Fruit fly (Drosophila melanogaster) whole organism, prepupa: ENCODE results near the gene Lrpprc2.

ENCODE experiments used
- CG11294 ChIP-seq: fragments of 200-800 bp; sonication (Bioruptor generic); IDR thresholded peaks from 2 replicates; pipeline ENCODE4 v1.3.6; 2022; ENCODE audit warnings: missing biosample characterization, missing genetic modification characterization
- CG11762 ChIP-seq: fragments of 200-800 bp; sonication (Bioruptor generic); optimal IDR thresholded peaks from 3 replicates; lab custom pipeline; 2016; ENCODE audit warnings: missing biosample characterization, missing genetic modification characterization; ENCODE audit not compliant: insufficient read depth
- CG1621 ChIP-seq: fragments of 200-800 bp; sonication (Bioruptor generic); optimal IDR thresholded peaks from 3 replicates; lab custom pipeline; 2018; ENCODE audit warnings: missing biosample characterization, mild to moderate bottlenecking, missing genetic modification characterization
- CG31627 ChIP-seq: fragments of 200-800 bp; sonication (Bioruptor generic); optimal IDR thresholded peaks from 3 replicates; lab custom pipeline; 2016; ENCODE audit warnings: missing biosample characterization, missing genetic modification characterization
- CG3919 ChIP-seq: fragments of 200-800 bp; sonication (Bioruptor generic); optimal IDR thresholded peaks from 3 replicates; lab custom pipeline; 2016; ENCODE audit warnings: missing biosample characterization, missing genetic modification characterization
- CG6163 ChIP-seq: fragments of 200-800 bp; sonication (Bioruptor generic); IDR thresholded peaks from 3 replicates; pipeline ENCODE4 v1.3.6; 2022; ENCODE audit warnings: missing biosample characterization, missing genetic modification characterization
- CG6792 ChIP-seq: fragments of 200-800 bp; sonication (Bioruptor generic); optimal IDR thresholded peaks from 3 replicates; lab custom pipeline; 2016; ENCODE audit warnings: missing biosample characterization, missing genetic modification characterization
- CG6854 ChIP-seq: fragments of 200-800 bp; sonication (Bioruptor generic); optimal IDR thresholded peaks from 2 replicates; lab custom pipeline; 2017; ENCODE audit warnings: missing biosample characterization, mild to moderate bottlenecking, missing genetic modification characterization
- CG8319 ChIP-seq: fragments of 200-800 bp; sonication (Bioruptor generic); optimal IDR thresholded peaks from 3 replicates; lab custom pipeline; 2016; ENCODE audit warnings: missing biosample characterization, missing genetic modification characterization
- CG8632 ChIP-seq: fragments of 200-800 bp; sonication (Bioruptor generic); optimal IDR thresholded peaks from 3 replicates; lab custom pipeline; 2016; ENCODE audit warnings: missing biosample characterization, missing genetic modification characterization
- Eip75B ChIP-seq: fragments of 200-800 bp; sonication (Bioruptor generic); optimal IDR thresholded peaks from 3 replicates; lab custom pipeline; 2016; ENCODE audit warnings: missing biosample characterization, missing genetic modification characterization
- Eip78C ChIP-seq: fragments of 200-800 bp; sonication (Bioruptor generic); peaks from one replicate; lab custom pipeline; 2016; ENCODE audit warnings: missing biosample characterization, missing genetic modification characterization
- Ets21C ChIP-seq: fragments of 200-800 bp; sonication (Bioruptor generic); optimal IDR thresholded peaks from 3 replicates; lab custom pipeline; 2016; ENCODE audit warnings: missing biosample characterization, missing genetic modification characterization
- Hr38 ChIP-seq: sonication (Bioruptor generic); optimal IDR thresholded peaks from 2 replicates; lab custom pipeline; 2016; ENCODE audit warnings: missing biosample characterization, missing genetic modification characterization
- Met ChIP-seq: fragments of 200-800 bp; sonication (Bioruptor generic); optimal IDR thresholded peaks from 3 replicates; lab custom pipeline; 2016; ENCODE audit warnings: missing biosample characterization, missing genetic modification characterization
- Sox15 ChIP-seq: fragments of 200-800 bp; sonication (Bioruptor generic); optimal IDR thresholded peaks from 3 replicates; lab custom pipeline; 2016; ENCODE audit warnings: missing biosample characterization, missing genetic modification characterization
- acj6 ChIP-seq: fragments of 200-800 bp; sonication (Bioruptor generic); optimal IDR thresholded peaks from 3 replicates; lab custom pipeline; 2016; ENCODE audit warnings: missing biosample characterization, missing genetic modification characterization
- cyc ChIP-seq: fragments of 200-800 bp; sonication (Bioruptor generic); optimal IDR thresholded peaks from 3 replicates; lab custom pipeline; 2016; ENCODE audit warnings: missing biosample characterization, missing genetic modification characterization
- eg ChIP-seq: fragments of 200-800 bp; sonication (Bioruptor generic); IDR thresholded peaks from 3 replicates; pipeline ENCODE4 v1.3.6; 2022; ENCODE audit warnings: missing biosample characterization, missing genetic modification characterization
- fd59A ChIP-seq: fragments of 200-800 bp; sonication (Bioruptor generic); optimal IDR thresholded peaks from 2 replicates; lab custom pipeline; 2017; ENCODE audit warnings: missing biosample characterization, mild to moderate bottlenecking, missing genetic modification characterization, missing genetic modification reagents
- net ChIP-seq: fragments of 200-800 bp; sonication (Bioruptor generic); optimal IDR thresholded peaks from 3 replicates; lab custom pipeline; 2016; ENCODE audit warnings: missing biosample characterization, missing genetic modification characterization
- svp ChIP-seq: fragments of 200-800 bp; sonication (Bioruptor generic); peaks from one replicate; lab custom pipeline; 2016; ENCODE audit warnings: missing biosample characterization, missing genetic modification characterization
- vri ChIP-seq: fragments of 200-800 bp; sonication (Bioruptor generic); optimal IDR thresholded peaks from 3 replicates; lab custom pipeline; 2016; ENCODE audit warnings: missing biosample characterization, mild to moderate bottlenecking, missing genetic modification characterization

The Lrpprc2 gene

DNA sequence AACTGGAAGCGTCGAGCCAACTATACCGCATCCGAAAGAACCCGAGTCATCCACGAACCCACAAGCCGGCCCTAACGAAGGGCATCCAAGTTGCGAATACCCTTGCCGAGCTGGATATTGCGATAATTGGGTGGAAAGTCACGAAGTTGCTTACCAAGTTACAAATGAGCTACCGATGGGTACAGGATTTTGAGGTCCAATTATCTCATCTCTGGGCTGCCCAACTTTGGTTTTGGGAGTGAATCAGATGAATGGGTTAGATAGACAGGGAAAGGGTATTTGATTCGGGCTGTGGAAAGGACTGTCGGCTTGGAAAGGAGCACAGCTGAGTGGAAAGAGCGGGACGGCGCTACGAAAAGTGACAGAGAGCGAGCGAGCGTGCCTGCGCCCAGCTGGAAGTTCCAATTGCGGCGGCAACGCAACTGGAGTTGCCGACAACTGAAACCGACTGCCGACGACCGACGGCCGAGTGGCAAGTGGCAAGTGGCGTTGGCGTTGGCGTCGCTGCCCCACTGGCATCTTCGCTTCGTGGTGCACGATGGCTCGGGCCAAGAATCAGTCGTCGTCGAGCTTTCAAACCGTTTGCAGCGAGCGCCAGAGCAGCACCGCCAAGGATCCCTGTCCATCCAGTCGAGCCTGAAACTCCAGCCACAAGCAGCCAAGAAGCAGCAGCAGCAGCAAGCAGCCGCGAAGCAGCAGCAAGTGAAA, 49.0 kb downstream of the Lrpprc2 start (continued):
- TF ChIP-seq CG3919 (GFP tag; lab: Kevin White, UChicago), result peak; percentile 53
- no peak for TF ChIP-seq fd59A
- peak; percentile 27 for TF ChIP-seq CG31627 (GFP tag; lab: Kevin White, UChicago)
- TF ChIP-seq net (GFP tag; lab: Kevin White, UChicago), result no peak
- TF ChIP-seq CG6854 (GFP tag; lab: Kevin White, UChicago), result no peak
- peak; percentile 75 for TF ChIP-seq Eip78C (GFP tag; lab: Kevin White, UChicago)
- peak; percentile 10; the same call in 1 of the 3 replicates for TF ChIP-seq eg (GFP tag; lab: Robert Waterston, UW)
- no peak for TF ChIP-seq CG11762
- TF ChIP-seq CG8632 (GFP tag; lab: Kevin White, UChicago), result no peak
- TF ChIP-seq, all 60 proteins: peak for 31

DNA sequence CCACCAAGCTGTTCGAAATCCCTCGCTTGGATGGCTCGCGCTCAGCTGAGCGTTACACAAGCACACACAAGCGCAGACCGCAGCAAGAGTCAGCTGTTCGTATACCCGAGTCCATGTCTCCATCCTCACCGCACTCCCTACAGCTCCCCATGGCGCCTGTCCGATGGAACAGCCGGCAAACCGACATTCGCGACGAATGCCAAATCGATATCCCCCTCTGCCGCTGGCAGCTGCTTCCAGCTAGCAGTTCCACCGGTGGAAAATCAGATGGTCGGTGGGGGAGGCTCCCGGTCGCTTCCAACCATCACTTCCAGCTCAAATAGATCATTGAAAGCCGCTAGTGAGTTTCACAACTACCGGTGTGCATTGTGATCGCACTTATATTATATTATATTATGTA, 50.1 kb downstream of the Lrpprc2 start:
- TF ChIP-seq Eip78C (GFP tag; lab: Kevin White, UChicago) (peak; percentile 21), CG6792 (GFP tag; lab: Kevin White, UChicago) (no peak), Hr38 (GFP tag; lab: Kevin White, UChicago) (no peak)

DNA sequence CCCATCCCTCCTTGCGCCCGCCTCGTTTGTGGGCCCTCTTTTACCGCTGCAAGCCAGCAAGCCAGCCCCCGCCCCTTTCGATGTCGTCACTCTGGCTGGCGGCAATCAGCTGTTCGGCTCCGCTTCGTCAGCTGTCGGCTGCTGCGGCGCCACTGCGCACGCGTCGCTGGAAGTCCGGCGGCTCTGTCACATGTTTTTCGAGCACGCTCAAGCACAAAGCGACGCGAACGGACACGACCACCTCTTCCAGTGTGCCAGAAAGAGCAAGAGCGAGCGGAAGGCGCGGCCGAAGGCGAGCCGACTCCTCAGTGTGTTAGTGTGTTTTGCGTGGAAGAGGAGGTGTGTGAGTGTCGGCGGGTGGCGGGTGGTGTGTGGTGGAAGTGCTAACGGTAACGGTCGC, 51.5 kb downstream of the Lrpprc2 start, which contains the start of gene futsch:
Gene futsch (plus strand): TSS at position 106 of the 400 bp plus-strand sequence.
- TF ChIP-seq fd59A, result no peak
- TF ChIP-seq CG8632 (GFP tag; lab: Kevin White, UChicago), result no peak
- TF ChIP-seq CG6163 (GFP tag; lab: Robert Waterston, UW), result no peak
- TF ChIP-seq CG8319 (GFP tag; lab: Kevin White, UChicago), result no peak
- no peak for TF ChIP-seq CG1621 (tag; lab: Kevin White, UChicago)
- no peak for TF ChIP-seq CG11294 (GFP tag; lab: Robert Waterston, UW)
- TF ChIP-seq CG31627 (GFP tag; lab: Kevin White, UChicago), result no peak
- TF ChIP-seq vri (GFP tag; lab: Kevin White, UChicago), result no peak
- TF ChIP-seq cyc (GFP tag; lab: Kevin White, UChicago), result no peak
- no peak for TF ChIP-seq CG11762
- TF ChIP-seq Sox15, result no peak
- no peak for TF ChIP-seq Ets21C (GFP tag; lab: Kevin White, UChicago)

DNA sequence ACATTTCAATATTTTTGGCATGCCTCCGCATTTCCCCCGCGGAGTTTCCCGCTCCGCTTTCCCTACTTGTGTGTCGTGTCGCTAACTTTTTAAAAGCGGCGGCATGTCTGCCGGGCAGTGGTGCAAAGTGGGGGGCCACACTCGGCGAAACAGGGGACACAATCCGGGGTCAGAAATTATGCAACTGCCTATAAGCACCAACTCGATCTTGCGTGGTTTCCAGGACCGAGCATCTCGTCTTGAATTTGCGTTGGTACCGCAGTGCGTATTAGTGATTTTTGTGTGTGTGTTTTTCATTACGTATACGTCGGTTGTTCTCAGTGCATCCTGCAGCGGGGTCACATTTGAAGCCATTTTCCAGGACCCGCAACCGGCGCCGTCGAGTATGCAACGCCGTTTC, 52.7 kb downstream of the Lrpprc2 start:
- TF ChIP-seq acj6 (GFP tag; lab: Kevin White, UChicago) (no peak), svp (peak; percentile 58), Eip78C (GFP tag; lab: Kevin White, UChicago) (peak; percentile 49), Met (GFP tag; lab: Kevin White, UChicago) (no peak), Eip75B (GFP tag; lab: Kevin White, UChicago) (no peak)
